Fruit fly (Drosophila melanogaster) whole organism, embryonic: Measurements from ENCODE around the gene CG13843.
A peak's percentile ranks its signal among the peaks of the same experiment; 100 is the strongest.

Experiments
- CG10267 ChIP-seq: fragments of 200-800 bp; sonication (Bioruptor generic); optimal IDR thresholded peaks from 2 replicates; lab custom pipeline; 2018; ENCODE audit warnings: missing biosample characterization, mild to moderate bottlenecking, missing genetic modification characterization, moderate library complexity
- CG15269 ChIP-seq: fragments of 200-800 bp; sonication (Bioruptor generic); optimal IDR thresholded peaks from 2 replicates; lab custom pipeline; 2018; ENCODE audit warnings: missing biosample characterization, mild to moderate bottlenecking, missing genetic modification characterization, moderate library complexity
- CG16779 ChIP-seq: fragments of 200-800 bp; sonication (Bioruptor generic); IDR thresholded peaks from 2 replicates; pipeline ENCODE4 v1.3.6; 2022; ENCODE audit warnings: missing biosample characterization, missing genetic modification characterization
- CG2678 ChIP-seq: fragments of 200-800 bp; sonication (Bioruptor generic); optimal IDR thresholded peaks from 3 replicates; lab custom pipeline; 2019; ENCODE audit warnings: missing biosample characterization, mild to moderate bottlenecking, missing genetic modification characterization, moderate library complexity
- CG2875 ChIP-seq: fragments of 200-800 bp; sonication (Bioruptor generic); optimal IDR thresholded peaks from 2 replicates; lab custom pipeline; 2017; ENCODE audit warnings: missing biosample characterization, mild to moderate bottlenecking, missing genetic modification characterization, missing genetic modification reagents
- CG31441 ChIP-seq: fragments of 200-800 bp; sonication (Bioruptor generic); IDR thresholded peaks from 2 replicates; pipeline ENCODE4 v1.3.6; 2022; ENCODE audit warnings: missing biosample characterization, missing genetic modification characterization
- CG34224 ChIP-seq: fragments of 200-800 bp; sonication (Bioruptor generic); IDR thresholded peaks from 3 replicates; pipeline ENCODE4 v1.3.6; 2022; ENCODE audit warnings: missing biosample characterization, missing genetic modification characterization; ENCODE audit not compliant: partially characterized antibody
- CG34376 ChIP-seq: fragments of 200-800 bp; sonication (Bioruptor generic); optimal IDR thresholded peaks from 2 replicates; lab custom pipeline; 2018; ENCODE audit warnings: missing biosample characterization, mild to moderate bottlenecking, missing genetic modification characterization
- CG4424 ChIP-seq: fragments of 200-800 bp; sonication (Bioruptor generic); optimal IDR thresholded peaks from 3 replicates; lab custom pipeline; 2016; ENCODE audit warnings: missing biosample characterization, missing genetic modification characterization
- CG7357 ChIP-seq: fragments of 200-800 bp; sonication (Bioruptor generic); IDR thresholded peaks from 3 replicates; pipeline ENCODE4 v1.3.6; 2022; ENCODE audit warnings: missing biosample characterization, missing genetic modification characterization
- CG7928 ChIP-seq: fragments of 200-800 bp; sonication (Bioruptor generic); optimal IDR thresholded peaks from 2 replicates; lab custom pipeline; 2017; ENCODE audit warnings: missing biosample characterization, mild to moderate bottlenecking, missing genetic modification characterization
- CG7987 ChIP-seq: fragments of 200-800 bp; sonication (Bioruptor generic); optimal IDR thresholded peaks from 2 replicates; lab custom pipeline; 2018; ENCODE audit warnings: missing biosample characterization, mild to moderate bottlenecking, missing genetic modification characterization, moderate library complexity
- CG8478 ChIP-seq: fragments of >200 bp; optimal IDR thresholded peaks from 2 replicates; lab custom pipeline; 2018
- CG9437 ChIP-seq: fragments of 200-800 bp; sonication (Bioruptor generic); optimal IDR thresholded peaks from 2 replicates; lab custom pipeline; 2018; ENCODE audit warnings: missing biosample characterization, mild to moderate bottlenecking, missing genetic modification characterization
- CoRest ChIP-seq: fragments of 200-800 bp; sonication (Bioruptor generic); optimal IDR thresholded peaks from 3 replicates; lab custom pipeline; 2018; ENCODE audit warnings: missing biosample characterization, mild to moderate bottlenecking, missing genetic modification characterization, moderate library complexity
- D19A ChIP-seq: fragments of 200-800 bp; optimal IDR thresholded peaks from 3 replicates; lab custom pipeline; 2019; ENCODE audit warnings: missing biosample characterization, mild to moderate bottlenecking, missing genetic modification characterization, moderate library complexity
- Dip3 ChIP-seq: fragments of 200-800 bp; sonication (Bioruptor generic); optimal IDR thresholded peaks from 3 replicates; lab custom pipeline; 2016; ENCODE audit warnings: missing biosample characterization, missing genetic modification characterization
- Doc3 ChIP-seq: fragments of 200-800 bp; sonication (Bioruptor generic); IDR thresholded peaks from 3 replicates; pipeline ENCODE4 v1.3.6; 2022; ENCODE audit warnings: missing biosample characterization, missing genetic modification characterization; ENCODE audit not compliant: partially characterized antibody
- H15 ChIP-seq: fragments of 200-800 bp; sonication (Bioruptor generic); IDR thresholded peaks from 3 replicates; pipeline ENCODE4 v1.3.6; 2022; ENCODE audit warnings: missing biosample characterization, missing genetic modification characterization
- Hr51 ChIP-seq, 2 experiments: fragments of 200-800 bp; sonication (Bioruptor generic); optimal IDR thresholded peaks; 2 replicates in 1 of 2; 3 replicates in 1 of 2; lab custom pipeline; 2016 to 2018; ENCODE audit warnings: missing biosample characterization in 2 of 2, missing genetic modification characterization in 2 of 2, mild to moderate bottlenecking in 1 of 2, moderate library complexity in 1 of 2
- Lhr ChIP-seq: fragments of 200-800 bp; sonication (Bioruptor generic); optimal IDR thresholded peaks from 3 replicates; lab custom pipeline; 2017; ENCODE audit warnings: mild to moderate bottlenecking, missing biosample characterization, missing genetic modification reagents, missing genetic modification characterization
- Lpt ChIP-seq: fragments of >200 bp; optimal IDR thresholded peaks from 2 replicates; lab custom pipeline; 2018; ENCODE audit warnings: missing biosample characterization, missing genetic modification characterization
- Opbp ChIP-seq: fragments of 200-800 bp; sonication (Bioruptor generic); IDR thresholded peaks from 3 replicates; pipeline ENCODE4 v1.3.6; 2022; ENCODE audit warnings: missing biosample characterization, missing genetic modification characterization; ENCODE audit not compliant: partially characterized antibody
- Sox102F ChIP-seq: fragments of 200-800 bp; sonication (Bioruptor generic); optimal IDR thresholded peaks from 2 replicates; lab custom pipeline; 2018; ENCODE audit warnings: missing biosample characterization, mild to moderate bottlenecking, missing genetic modification characterization, moderate library complexity
- Spps ChIP-seq: fragments of 200-800 bp; sonication (Bioruptor generic); optimal IDR thresholded peaks from 2 replicates; lab custom pipeline; 2018; ENCODE audit warnings: missing biosample characterization, mild to moderate bottlenecking, missing genetic modification characterization
- Sry-β ChIP-seq: fragments of 200-800 bp; sonication (Bioruptor generic); optimal IDR thresholded peaks from 2 replicates; lab custom pipeline; 2018; ENCODE audit warnings: missing biosample characterization, mild to moderate bottlenecking, missing genetic modification characterization, moderate library complexity
- Stat92E ChIP-seq, 3 experiments: fragments of >200 bp in 2 of 3; fragments of 200-800 bp in 1 of 3; sonication (Bioruptor generic) in 1 of 3; optimal IDR thresholded peaks; 2 replicates each; lab custom pipeline; 2017 to 2019; ENCODE audit warnings: missing biosample characterization in 3 of 3, missing genetic modification characterization in 3 of 3, mild to moderate bottlenecking in 1 of 3, moderate library complexity in 1 of 3
- bcd ChIP-seq: fragments of 200-800 bp; sonication (Bioruptor generic); optimal IDR thresholded peaks from 2 replicates; lab custom pipeline; 2017; ENCODE audit warnings: missing biosample characterization, mild to moderate bottlenecking, missing genetic modification characterization
- bsh ChIP-seq, 2 experiments: fragments of 200-800 bp; sonication (Bioruptor generic); optimal IDR thresholded peaks; 2 replicates each; lab custom pipeline; 2017 to 2018; ENCODE audit warnings: mild to moderate bottlenecking in 2 of 2, missing biosample characterization in 2 of 2, missing genetic modification characterization in 2 of 2, moderate library complexity in 1 of 2
- cad ChIP-seq: fragments of >200 bp; optimal IDR thresholded peaks from 2 replicates; lab custom pipeline; 2017; ENCODE audit warnings: missing biosample characterization, missing genetic modification characterization
- cas ChIP-seq: fragments of 200-800 bp; sonication (Bioruptor generic); IDR thresholded peaks from 2 replicates; pipeline ENCODE4 v1.3.6; 2022; ENCODE audit warnings: missing biosample characterization, missing genetic modification characterization
- crol ChIP-seq: fragments of 200-800 bp; sonication (Bioruptor generic); IDR thresholded peaks from 2 replicates; pipeline ENCODE4 v1.3.6; 2022; ENCODE audit warnings: missing biosample characterization, missing genetic modification characterization
- crp ChIP-seq, 2 experiments: fragments of 200-800 bp; sonication (Bioruptor generic); optimal IDR thresholded peaks; 2 replicates in 1 of 2; 3 replicates in 1 of 2; lab custom pipeline; 2017; ENCODE audit warnings: missing biosample characterization in 2 of 2, missing genetic modification characterization in 2 of 2, mild to moderate bottlenecking in 1 of 2, moderate library complexity in 1 of 2
- eve ChIP-seq, 2 experiments: fragments of >200 bp; optimal IDR thresholded peaks; 2 replicates each; lab custom pipeline; 2017; ENCODE audit warnings: missing biosample characterization in 2 of 2, missing genetic modification characterization in 2 of 2
- fu2 ChIP-seq: fragments of 200-800 bp; sonication (Bioruptor generic); optimal IDR thresholded peaks from 2 replicates; lab custom pipeline; 2016; ENCODE audit warnings: missing biosample characterization, missing genetic modification characterization
- grau ChIP-seq: fragments of 200-800 bp; optimal IDR thresholded peaks from 3 replicates; lab custom pipeline; 2019; ENCODE audit warnings: missing biosample characterization, mild to moderate bottlenecking, missing genetic modification characterization, moderate library complexity
- hb ChIP-seq: fragments of 200-800 bp; sonication (Bioruptor generic); IDR thresholded peaks from 3 replicates; pipeline ENCODE4 v1.3.6; 2022; ENCODE audit warnings: missing biosample characterization, missing genetic modification characterization; ENCODE audit not compliant: partially characterized antibody
- kah ChIP-seq: fragments of 200-800 bp; sonication (Bioruptor generic); optimal IDR thresholded peaks from 2 replicates; lab custom pipeline; 2018; ENCODE audit warnings: missing biosample characterization, mild to moderate bottlenecking, missing genetic modification characterization
- lab ChIP-seq: fragments of 200-800 bp; sonication (Bioruptor generic); optimal IDR thresholded peaks from 3 replicates; lab custom pipeline; 2017; ENCODE audit warnings: missing biosample characterization, missing genetic modification characterization, mild to moderate bottlenecking, moderate library complexity, missing genetic modification reagents
- mam ChIP-seq: fragments of 200-800 bp; sonication (Bioruptor generic); optimal IDR thresholded peaks from 3 replicates; lab custom pipeline; 2016; ENCODE audit warnings: missing biosample characterization, missing genetic modification characterization
- nau ChIP-seq: fragments of 200-800 bp; sonication (Bioruptor generic); optimal IDR thresholded peaks from 3 replicates; lab custom pipeline; 2017; ENCODE audit warnings: missing biosample characterization, mild to moderate bottlenecking, missing genetic modification characterization, missing genetic modification reagents
- pan ChIP-seq, 4 experiments: fragments of >200 bp in 3 of 4; fragments of 200-800 bp in 1 of 4; sonication (Bioruptor generic) in 1 of 4; optimal IDR thresholded peaks in 3 of 4; IDR thresholded peaks in 1 of 4; 2 replicates each; pipeline versions ENCODE4 v1.3.6 to Lab custom; 2017 to 2022; ENCODE audit warnings: missing biosample characterization in 2 of 4, missing genetic modification characterization in 2 of 4, mixed read lengths in 1 of 4
- psq ChIP-seq: fragments of 200-800 bp; sonication (Bioruptor generic); optimal IDR thresholded peaks from 2 replicates; lab custom pipeline; 2017; ENCODE audit warnings: missing biosample characterization, missing genetic modification characterization
- sug ChIP-seq: fragments of 200-800 bp; optimal IDR thresholded peaks from 2 replicates; lab custom pipeline; 2019; ENCODE audit warnings: missing biosample characterization, mild to moderate bottlenecking, missing genetic modification characterization, moderate library complexity
- tgo ChIP-seq: fragments of 200-800 bp; sonication (Bioruptor generic); IDR thresholded peaks from 3 replicates; pipeline ENCODE4 v1.3.6; 2022; ENCODE audit warnings: missing biosample characterization, missing genetic modification characterization
- tin ChIP-seq: fragments of 200-800 bp; sonication (Bioruptor generic); optimal IDR thresholded peaks from 3 replicates; lab custom pipeline; 2016; ENCODE audit warnings: missing biosample characterization, missing genetic modification characterization
- tna ChIP-seq: fragments of 200-800 bp; sonication (Bioruptor generic); IDR thresholded peaks from 2 replicates; pipeline ENCODE4 v1.3.6; 2022; ENCODE audit warnings: missing biosample characterization, missing genetic modification characterization; ENCODE audit not compliant: partially characterized antibody
- ttk ChIP-seq: fragments of 200-800 bp; sonication (Bioruptor generic); IDR thresholded peaks from 2 replicates; pipeline ENCODE4 v2.1.2; 2022; ENCODE audit warnings: missing biosample characterization, missing genetic modification characterization
- zen2 ChIP-seq: fragments of 200-800 bp; sonication (Bioruptor generic); IDR thresholded peaks from 3 replicates; pipeline ENCODE4 v1.3.6; 2022; ENCODE audit warnings: missing biosample characterization, missing genetic modification characterization; ENCODE audit not compliant: partially characterized antibody

The CG13843 gene

dm6 chr3R:22580546-22580945, 28.7 kb upstream of the CG13843 start, which contains the start of gene CSN6:
Gene CSN6 (plus strand): TSS chr3R:22580773.
- TF ChIP-seq Hr51 (GFP tag; optimal IDR thresholded peaks at IDR 0.05; lab: Kevin White, UChicago) (no peak), CG7928 (GFP tag; lab: Kevin White, UChicago) (peak; percentile 4), cad (GFP tag; lab: Kevin White, UChicago) (no peak), tin (GFP tag; lab: Kevin White, UChicago) (peak; percentile 1), hb (GFP tag; lab: Robert Waterston, UW) (peak; percentile 88), lab (GFP tag; lab: Kevin White, UChicago) (no peak), crp (GFP tag; optimal IDR thresholded peaks at IDR 0.05; lab: Kevin White, UChicago) (peak in 1 of 2 experiments; percentile 57), ttk (GFP tag; lab: Robert Waterston, UW) (no peak), D19A (tag; lab: Kevin White, UChicago) (no peak), Sox102F (GFP tag; lab: Kevin White, UChicago) (no peak), Stat92E (GFP tag; optimal IDR thresholded peaks at IDR 0.05; lab: Kevin White, UChicago) (no peak), CG2875 (no peak), CG9437 (GFP tag; lab: Kevin White, UChicago) (no peak), Sry-β (GFP tag; lab: Kevin White, UChicago) (no peak), Lpt (GFP tag; lab: Kevin White, UChicago) (no peak), sug (tag; lab: Kevin White, UChicago) (peak; percentile 53), nau (no peak), tna (peak; percentile 94), Doc3 (GFP tag; lab: Robert Waterston, UW) (peak; percentile 60; the same call in 2 of the 3 replicates), pan (optimal IDR thresholded peaks at IDR 0.05; lab: Kevin White, UChicago) (no peak), pan (GFP tag; optimal IDR thresholded peaks at IDR 0.05 in 1 of 2, IDR thresholded peaks at IDR 0.05 in 1 of 2) (no peak), Spps (tag; lab: Kevin White, UChicago) (no peak), CG34224 (peak; percentile 85), crol (no peak), eve (GFP tag; optimal IDR thresholded peaks at IDR 0.05; lab: Kevin White, UChicago) (no peak), H15 (GFP tag; lab: Robert Waterston, UW) (no peak), CoRest (tag; lab: Kevin White, UChicago) (peak; percentile 9), Dip3 (GFP tag; lab: Kevin White, UChicago) (no peak), psq (GFP tag; lab: Kevin White, UChicago) (no peak), Opbp (GFP tag; lab: Robert Waterston, UW) (peak; percentile 88), Lhr (GFP tag; lab: Kevin White, UChicago) (peak; percentile 2), bsh (GFP tag; optimal IDR thresholded peaks at IDR 0.05; lab: Kevin White, UChicago) (no peak), cas (GFP tag; lab: Robert Waterston, UW) (no peak), CG15269 (tag; lab: Kevin White, UChicago) (no peak), CG7987 (GFP tag; lab: Kevin White, UChicago) (no peak), CG2678 (tag; lab: Kevin White, UChicago) (no peak), CG8478 (lab: Kevin White, UChicago) (no peak), zen2 (GFP tag; lab: Robert Waterston, UW) (peak; percentile 62; the same call in 2 of the 3 replicates), CG4424 (GFP tag; lab: Kevin White, UChicago) (no peak), CG10267 (tag; lab: Kevin White, UChicago) (peak; percentile 61), grau (tag; lab: Kevin White, UChicago) (peak; percentile 8), fu2 (GFP tag; lab: Kevin White, UChicago) (no peak), CG16779 (GFP tag; lab: Robert Waterston, UW) (0 out of 2 replicates have a peak, but pooled peaks have one; percentile 28), mam (GFP tag; lab: Kevin White, UChicago) (peak; percentile 37), CG31441 (GFP tag; lab: Robert Waterston, UW) (no peak), kah (no peak), bcd (GFP tag; lab: Kevin White, UChicago) (peak; percentile 35), CG7357 (GFP tag; lab: Robert Waterston, UW) (no peak), tgo (GFP tag; lab: Robert Waterston, UW) (no peak), CG34376 (GFP tag; lab: Kevin White, UChicago) (peak; percentile 60)
